Worm (Caenorhabditis elegans) whole organism, L4/young adult: ENCODE data around the gene srw-133.

ENCODE experiments used
- W03F9.2 ChIP-seq: fragments of 150-350 bp; optimal IDR thresholded peaks from 2 replicates; lab custom pipeline; 2014; ENCODE audit warnings: missing biosample characterization, missing genetic modification characterization
- dao-5 ChIP-seq: sonication (generic microtip); optimal IDR thresholded peaks from 2 replicates; lab custom pipeline; 2016; ENCODE audit warnings: missing genotype, missing genetic modification characterization, moderate library complexity, missing compliant biosample characterization
- him-1 ChIP-seq: sonication (generic microtip); optimal IDR thresholded peaks from 2 replicates; lab custom pipeline; 2016; ENCODE audit warnings: missing genotype, missing genetic modification reagents, missing genetic modification characterization, missing compliant biosample characterization

DNA sequence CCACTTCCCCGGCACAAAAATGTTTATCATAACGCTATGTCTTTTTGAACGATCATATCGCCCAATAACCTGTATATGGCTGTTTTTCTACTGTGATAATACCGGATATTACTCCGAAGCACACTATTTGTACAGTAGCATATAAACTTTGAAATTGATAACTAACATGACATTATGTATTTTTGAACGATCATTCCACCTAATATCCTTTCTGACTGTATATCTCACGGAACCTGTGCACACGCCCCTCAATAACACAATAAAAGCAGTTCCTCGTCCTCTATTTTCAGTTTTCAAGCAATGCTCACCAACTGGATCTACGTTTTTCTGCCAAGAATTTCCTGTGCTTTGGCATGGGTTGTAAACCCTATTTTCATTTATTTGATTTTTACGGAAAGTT lies 13.0 kb downstream of the srw-133 start, which contains the start of gene srj-40:
- no peak for TF ChIP-seq him-1 (tag; lab: Kevin White, UChicago)
- no peak for TF ChIP-seq W03F9.2
- TF ChIP-seq dao-5 (tag; lab: Kevin White, UChicago), result no peak
